Fruit fly (Drosophila melanogaster) whole organism, embryonic: Measurements from ENCODE around the gene siz.

ENCODE experiments used
- CG15601 ChIP-seq: fragments of 200-800 bp; sonication (Bioruptor generic); optimal IDR thresholded peaks from 3 replicates; lab custom pipeline; 2019; ENCODE audit warnings: missing biosample characterization, mild to moderate bottlenecking, missing genetic modification characterization, moderate library complexity
- CG1603 ChIP-seq: fragments of 200-800 bp; sonication (Bioruptor generic); optimal IDR thresholded peaks from 2 replicates; lab custom pipeline; 2019; ENCODE audit warnings: missing biosample characterization, mild to moderate bottlenecking, missing genetic modification characterization, moderate library complexity
- CG16863 ChIP-seq: fragments of 200-800 bp; sonication (Bioruptor generic); optimal IDR thresholded peaks from 3 replicates; lab custom pipeline; 2016; ENCODE audit warnings: missing biosample characterization, missing genetic modification characterization
- CG17328 ChIP-seq: fragments of 200-800 bp; sonication (Bioruptor generic); IDR thresholded peaks from 2 replicates; pipeline ENCODE4 v1.3.6; 2022; ENCODE audit warnings: missing biosample characterization, missing genetic modification characterization
- CG17359 ChIP-seq: fragments of 200-800 bp; sonication (Bioruptor generic); optimal IDR thresholded peaks from 3 replicates; lab custom pipeline; 2018; ENCODE audit warnings: missing biosample characterization, mild to moderate bottlenecking, missing genetic modification characterization, moderate library complexity
- CG2678 ChIP-seq: fragments of 200-800 bp; sonication (Bioruptor generic); optimal IDR thresholded peaks from 3 replicates; lab custom pipeline; 2019; ENCODE audit warnings: missing biosample characterization, mild to moderate bottlenecking, missing genetic modification characterization, moderate library complexity
- CG6689 ChIP-seq: fragments of 200-800 bp; sonication (Bioruptor generic); IDR thresholded peaks from 2 replicates; pipeline ENCODE4 v1.3.6; 2022; ENCODE audit warnings: missing biosample characterization, missing genetic modification characterization
- CG7357 ChIP-seq: fragments of 200-800 bp; sonication (Bioruptor generic); IDR thresholded peaks from 3 replicates; pipeline ENCODE4 v1.3.6; 2022; ENCODE audit warnings: missing biosample characterization, missing genetic modification characterization
- CG7839 ChIP-seq: fragments of 200-800 bp; sonication (Bioruptor generic); optimal IDR thresholded peaks from 3 replicates; lab custom pipeline; 2018; ENCODE audit warnings: missing biosample characterization, mild to moderate bottlenecking, missing genetic modification characterization, moderate library complexity
- CG8388 ChIP-seq: fragments of 200-800 bp; sonication (Bioruptor generic); optimal IDR thresholded peaks from 2 replicates; lab custom pipeline; 2019; ENCODE audit warnings: missing biosample characterization, mild to moderate bottlenecking, missing genetic modification characterization, moderate library complexity
- D ChIP-seq, 2 experiments: fragments of 200-800 bp in 1 of 2; fragments of >200 bp in 1 of 2; sonication (Bioruptor generic) in 1 of 2; optimal IDR thresholded peaks; 2 replicates in 1 of 2; 3 replicates in 1 of 2; lab custom pipeline; 2017; ENCODE audit warnings: mild to moderate bottlenecking in 1 of 2, missing biosample characterization in 1 of 2, missing genetic modification characterization in 1 of 2, missing genetic modification reagents in 1 of 2
- D19A ChIP-seq: fragments of 200-800 bp; optimal IDR thresholded peaks from 3 replicates; lab custom pipeline; 2019; ENCODE audit warnings: missing biosample characterization, mild to moderate bottlenecking, missing genetic modification characterization, moderate library complexity
- Dbx ChIP-seq: fragments of 200-800 bp; sonication (Bioruptor generic); IDR thresholded peaks from 3 replicates; pipeline ENCODE4 v1.3.6; 2022; ENCODE audit warnings: missing biosample characterization, missing genetic modification characterization
- Dip3 ChIP-seq: fragments of 200-800 bp; sonication (Bioruptor generic); optimal IDR thresholded peaks from 3 replicates; lab custom pipeline; 2016; ENCODE audit warnings: missing biosample characterization, missing genetic modification characterization
- Drgx ChIP-seq: fragments of 200-800 bp; sonication (Bioruptor generic); IDR thresholded peaks from 2 replicates; pipeline ENCODE4 v1.3.6; 2022; ENCODE audit warnings: missing biosample characterization, missing genetic modification characterization
- E2f1 ChIP-seq: fragments of 200-800 bp; sonication (Bioruptor generic); IDR thresholded peaks from 2 replicates; pipeline ENCODE4 v1.3.6; 2022; ENCODE audit warnings: missing biosample characterization, missing genetic modification characterization
- Ets65A ChIP-seq: fragments of 200-800 bp; sonication (Bioruptor generic); peaks from one replicate; lab custom pipeline; 2016; ENCODE audit warnings: missing biosample characterization, missing genetic modification characterization
- Hr39 ChIP-seq: fragments of >200 bp; optimal IDR thresholded peaks from 2 replicates; lab custom pipeline; 2017
- Hr51 ChIP-seq, 2 experiments: fragments of 200-800 bp; sonication (Bioruptor generic); optimal IDR thresholded peaks; 2 replicates in 1 of 2; 3 replicates in 1 of 2; lab custom pipeline; 2016 to 2018; ENCODE audit warnings: missing biosample characterization in 2 of 2, missing genetic modification characterization in 2 of 2, mild to moderate bottlenecking in 1 of 2, moderate library complexity in 1 of 2
- Meics ChIP-seq: fragments of 200-800 bp; sonication (Bioruptor generic); optimal IDR thresholded peaks from 2 replicates; lab custom pipeline; 2017; ENCODE audit warnings: missing biosample characterization, mild to moderate bottlenecking, missing genetic modification characterization
- NC2α ChIP-seq: fragments of 200-800 bp; sonication (Bioruptor generic); optimal IDR thresholded peaks from 2 replicates; lab custom pipeline; 2016; ENCODE audit warnings: missing biosample characterization, missing genetic modification characterization
- PHDP ChIP-seq: fragments of 200-800 bp; sonication (Bioruptor generic); optimal IDR thresholded peaks from 3 replicates; lab custom pipeline; 2018; ENCODE audit warnings: missing biosample characterization, mild to moderate bottlenecking, missing genetic modification characterization, moderate library complexity
- Sox102F ChIP-seq: fragments of 200-800 bp; sonication (Bioruptor generic); optimal IDR thresholded peaks from 2 replicates; lab custom pipeline; 2018; ENCODE audit warnings: missing biosample characterization, mild to moderate bottlenecking, missing genetic modification characterization, moderate library complexity
- Sry-β ChIP-seq: fragments of 200-800 bp; sonication (Bioruptor generic); optimal IDR thresholded peaks from 2 replicates; lab custom pipeline; 2018; ENCODE audit warnings: missing biosample characterization, mild to moderate bottlenecking, missing genetic modification characterization, moderate library complexity
- Xrp1 ChIP-seq: fragments of 200-800 bp; sonication (Bioruptor generic); IDR thresholded peaks from 2 replicates; pipeline ENCODE4 v1.3.6; 2022; ENCODE audit warnings: missing biosample characterization, missing genetic modification characterization
- crol ChIP-seq: fragments of 200-800 bp; sonication (Bioruptor generic); IDR thresholded peaks from 2 replicates; pipeline ENCODE4 v1.3.6; 2022; ENCODE audit warnings: missing biosample characterization, missing genetic modification characterization
- dmrt99B ChIP-seq: fragments of 200-800 bp; sonication (Bioruptor generic); optimal IDR thresholded peaks from 2 replicates; lab custom pipeline; 2018; ENCODE audit warnings: missing biosample characterization, mild to moderate bottlenecking, missing genetic modification characterization, moderate library complexity
- gem ChIP-seq: fragments of 200-800 bp; sonication (Bioruptor generic); optimal IDR thresholded peaks from 2 replicates; lab custom pipeline; 2019; ENCODE audit warnings: missing biosample characterization, mild to moderate bottlenecking, missing genetic modification characterization, moderate library complexity
- hbn ChIP-seq: fragments of 200-800 bp; sonication (Bioruptor generic); IDR thresholded peaks from 2 replicates; pipeline ENCODE4 v1.3.6; 2022; ENCODE audit warnings: missing biosample characterization, missing genetic modification characterization; ENCODE audit not compliant: partially characterized antibody
- ken ChIP-seq: fragments of 200-800 bp; sonication (Bioruptor generic); IDR thresholded peaks from 3 replicates; pipeline ENCODE4 v1.3.6; 2022; ENCODE audit warnings: missing biosample characterization, missing genetic modification characterization
- klu ChIP-seq: fragments of 200-800 bp; sonication (Bioruptor generic); IDR thresholded peaks from 2 replicates; pipeline ENCODE4 v1.3.6; 2022; ENCODE audit warnings: missing biosample characterization, missing genetic modification characterization
- nau ChIP-seq: fragments of 200-800 bp; sonication (Bioruptor generic); optimal IDR thresholded peaks from 3 replicates; lab custom pipeline; 2017; ENCODE audit warnings: missing biosample characterization, mild to moderate bottlenecking, missing genetic modification characterization, missing genetic modification reagents
- nom ChIP-seq: fragments of 200-800 bp; sonication (Bioruptor generic); optimal IDR thresholded peaks from 2 replicates; lab custom pipeline; 2017; ENCODE audit warnings: missing biosample characterization, missing genetic modification characterization, mild to moderate bottlenecking, moderate library complexity, missing genetic modification reagents
- phol ChIP-seq: fragments of 200-800 bp; sonication (Bioruptor generic); optimal IDR thresholded peaks from 3 replicates; lab custom pipeline; 2018; ENCODE audit warnings: missing biosample characterization, mild to moderate bottlenecking, missing genetic modification characterization, moderate library complexity
- prd ChIP-seq, 3 experiments: fragments of >200 bp in 2 of 3; fragments of 200-800 bp in 1 of 3; sonication (Bioruptor generic) in 1 of 3; optimal IDR thresholded peaks in 2 of 3; IDR thresholded peaks in 1 of 3; 2 replicates in 2 of 3; 3 replicates in 1 of 3; pipeline versions ENCODE4 v1.3.6 to Lab custom; 2017 to 2022; ENCODE audit warnings: missing biosample characterization in 1 of 3, missing genetic modification characterization in 1 of 3
- sd ChIP-seq: fragments of 200-800 bp; sonication (Bioruptor generic); optimal IDR thresholded peaks from 3 replicates; lab custom pipeline; 2018; ENCODE audit warnings: missing biosample characterization, mild to moderate bottlenecking, missing genetic modification characterization, moderate library complexity
- sug ChIP-seq: fragments of 200-800 bp; optimal IDR thresholded peaks from 2 replicates; lab custom pipeline; 2019; ENCODE audit warnings: missing biosample characterization, mild to moderate bottlenecking, missing genetic modification characterization, moderate library complexity
- vnd ChIP-seq: fragments of 200-800 bp; sonication (Bioruptor generic); IDR thresholded peaks from 3 replicates; pipeline ENCODE4 v1.3.6; 2022; ENCODE audit warnings: missing biosample characterization, missing genetic modification characterization; ENCODE audit not compliant: partially characterized antibody

Gene siz

dm6 chr3L:21101316-21101715, 67.0 kb downstream of the siz start (continued):
- TF ChIP-seq sd (tag; lab: Kevin White, UChicago), result peak; percentile 85
- TF ChIP-seq Dbx (GFP tag; lab: Robert Waterston, UW), result no peak

dm6 chr3L:21104338-21105018, 70.1 kb downstream of the siz start:
- TF ChIP-seq CG2678 (tag; lab: Kevin White, UChicago), result no peak
- no peak for TF ChIP-seq CG7839 (tag; lab: Kevin White, UChicago)
- no peak for TF ChIP-seq CG7357
- TF ChIP-seq crol (GFP tag; lab: Robert Waterston, UW), result peak; percentile 92
- no peak for TF ChIP-seq nau (GFP tag; lab: Kevin White, UChicago)
- TF ChIP-seq ken, result 0 out of 3 replicates have a peak, but pooled peaks have one; percentile 27
- no peak for TF ChIP-seq E2f1 (GFP tag; lab: Robert Waterston, UW)
- no peak for TF ChIP-seq PHDP (tag; lab: Kevin White, UChicago)
- TF ChIP-seq sug (tag; lab: Kevin White, UChicago), result no peak
- no peak for TF ChIP-seq NC2α (GFP tag; lab: Kevin White, UChicago)
- no peak for TF ChIP-seq CG15601
- TF ChIP-seq CG8388, result no peak
- peak; percentile 16 for TF ChIP-seq Hr39
- TF ChIP-seq nom, result peak; percentile 14

dm6 chr3L:21106883-21107282, 72.5 kb downstream of the siz start:
- TF ChIP-seq CG6689, result 0 out of 2 replicates have a peak, but pooled peaks have one; percentile 12
- TF ChIP-seq Meics (GFP tag; lab: Kevin White, UChicago), result peak; percentile 18
- no peak for TF ChIP-seq CG17328 (GFP tag; lab: Robert Waterston, UW)
- peak; percentile 0 for TF ChIP-seq Sox102F
- TF ChIP-seq Xrp1 (GFP tag; lab: Robert Waterston, UW), result 0 out of 2 replicates have a peak, but pooled peaks have one; percentile 12
- no peak for TF ChIP-seq prd (optimal IDR thresholded peaks at IDR 0.05; lab: Kevin White, UChicago)
- peak; percentile 38; the same call in 1 of the 3 replicates for TF ChIP-seq prd (GFP tag; IDR thresholded peaks at IDR 0.05; lab: Robert Waterston, UW)
- no peak for TF ChIP-seq CG16863 (GFP tag; lab: Kevin White, UChicago)

dm6 chr3L:21108454-21108853, 74.1 kb downstream of the siz start:
- no peak for TF ChIP-seq Sry-β (GFP tag; lab: Kevin White, UChicago)

DNA sequence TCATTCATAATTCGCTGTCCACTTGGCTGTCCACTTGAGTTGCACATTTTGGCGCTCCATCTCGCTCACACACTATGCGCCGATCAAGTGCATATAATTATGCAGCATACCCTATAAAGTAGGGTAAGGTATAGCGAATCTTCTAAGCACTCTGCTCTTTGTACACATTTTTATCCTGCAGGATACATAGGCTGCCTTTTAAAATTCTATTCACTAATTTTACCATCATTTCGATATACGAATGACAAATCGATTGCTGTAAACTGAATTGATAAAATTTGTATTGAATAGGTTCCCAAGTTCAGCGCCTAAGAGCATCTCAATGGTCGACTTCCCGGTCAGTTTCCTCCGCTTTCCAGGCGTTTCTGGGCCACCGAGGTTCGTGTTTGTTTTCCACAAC, 78.7 kb downstream of the siz start:
- TF ChIP-seq D (optimal IDR thresholded peaks at IDR 0.05; lab: Kevin White, UChicago) (no peak), D (GFP tag; optimal IDR thresholded peaks at IDR 0.05; lab: Kevin White, UChicago) (no peak), gem (peak; percentile 0), klu (GFP tag; lab: Robert Waterston, UW) (no peak), Ets65A (GFP tag; lab: Kevin White, UChicago) (peak; percentile 11), hbn (GFP tag; lab: Robert Waterston, UW) (no peak), Sox102F (peak; percentile 50), CG1603 (tag; lab: Kevin White, UChicago) (peak; percentile 12), CG17359 (peak; percentile 15), D19A (tag; lab: Kevin White, UChicago) (peak; percentile 60), dmrt99B (tag; lab: Kevin White, UChicago) (peak; percentile 50), Dip3 (GFP tag; lab: Kevin White, UChicago) (no peak), phol (peak; percentile 10), Drgx (GFP tag; lab: Robert Waterston, UW) (peak; percentile 38; the same call in 1 of the 2 replicates), Hr51 (GFP tag; optimal IDR thresholded peaks at IDR 0.05; lab: Kevin White, UChicago) (peak in 1 of 2 experiments; percentile 33), vnd (no peak)
